Worm (Caenorhabditis elegans): ENCODE measurements around the gene K04C1.5.

DNA sequence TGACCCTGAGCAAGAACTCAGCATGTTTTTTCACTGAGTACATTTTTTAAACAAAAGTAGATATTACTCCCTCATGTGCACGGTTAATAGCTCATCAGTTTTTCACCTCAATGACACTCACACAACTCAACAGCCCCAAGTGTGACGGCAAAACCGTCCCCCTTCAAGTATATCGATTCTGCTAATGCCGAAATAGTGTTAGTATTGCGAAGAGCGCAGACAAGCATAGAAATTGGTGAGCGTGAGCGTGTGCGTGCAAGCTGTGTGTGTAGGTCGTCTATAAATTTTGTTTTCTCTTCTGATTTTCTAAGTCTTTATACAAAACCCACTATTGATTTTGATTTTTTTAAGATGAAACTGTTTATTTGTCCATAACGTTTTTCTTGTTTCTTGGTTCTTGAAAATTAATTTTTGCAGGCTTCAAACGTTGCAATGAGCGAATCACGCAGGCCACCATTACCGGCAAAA is 9.5 kb upstream of the K04C1.5 start, which contains the start of gene K04C1.2:
- TF ChIP-seq him-1 (tag; optimal IDR thresholded peaks at IDR 0.05), result no peak
- TF ChIP-seq dao-5 (tag; optimal IDR thresholded peaks at IDR 0.05), result no peak
- TF ChIP-seq W03F9.2 (tag; optimal IDR thresholded peaks at IDR 0.05), result no peak

All from whole organism, L4/young adult.